Worm (Caenorhabditis elegans): ENCODE results near the gene irld-8.

irld-8 gene

ce11 chrIV:8070299-8070698 lies 45.3 kb upstream of the irld-8 start:
- TF ChIP-seq fos-1 (tag; optimal IDR thresholded peaks at IDR 0.05), result no peak
- TF ChIP-seq ceh-82 (tag; optimal IDR thresholded peaks at IDR 0.05), result no peak
- TF ChIP-seq ztf-11 (tag; optimal IDR thresholded peaks at IDR 0.05), result no peak
- no peak for TF ChIP-seq mbf-1 (tag; optimal IDR thresholded peaks at IDR 0.05)
- TF ChIP-seq lsy-2 (tag; optimal IDR thresholded peaks at IDR 0.05), result peak in 1 of 2 experiments; percentile 26
- no peak for TF ChIP-seq sem-4 (tag; optimal IDR thresholded peaks at IDR 0.05)
- TF ChIP-seq nhr-10 (tag; optimal IDR thresholded peaks at IDR 0.05), result no peak
- no peak for TF ChIP-seq nhr-129 (tag; optimal IDR thresholded peaks at IDR 0.05)
- TF ChIP-seq ceh-16 (tag; optimal IDR thresholded peaks at IDR 0.05), result no peak
- no peak for TF ChIP-seq lin-39 (tag; optimal IDR thresholded peaks at IDR 0.05)
- no peak for TF ChIP-seq aly-2 (tag; optimal IDR thresholded peaks at IDR 0.05)
- TF ChIP-seq nhr-237 (tag; optimal IDR thresholded peaks at IDR 0.05), result no peak
- no peak for TF ChIP-seq elt-1 (tag; optimal IDR thresholded peaks at IDR 0.05)
- TF ChIP-seq ztf-1 (GFP tag; conservative IDR thresholded peaks at IDR 0.05), result no peak
- no peak for TF ChIP-seq crh-2 (tag; optimal IDR thresholded peaks at IDR 0.05)
- TF ChIP-seq sma-9 (GFP tag; optimal IDR thresholded peaks at IDR 0.05), result no peak
- no peak for TF ChIP-seq sma-9 (tag; optimal IDR thresholded peaks at IDR 0.05)
- TF ChIP-seq Y55F3AM.14 (GFP tag; optimal IDR thresholded peaks at IDR 0.05), result no peak
- no peak for TF ChIP-seq unc-39 (tag; optimal IDR thresholded peaks at IDR 0.05)
- TF ChIP-seq mdl-1 (tag; optimal IDR thresholded peaks at IDR 0.05), result no peak
- TF ChIP-seq sma-3 (GFP tag; optimal IDR thresholded peaks at IDR 0.05), result no peak
- peak; percentile 69 for TF ChIP-seq zag-1 (tag; optimal IDR thresholded peaks at IDR 0.05)
- peak; percentile 22 for TF ChIP-seq unc-55 (GFP tag; optimal IDR thresholded peaks at IDR 0.05)
- no peak for TF ChIP-seq nhr-25 (tag; optimal IDR thresholded peaks at IDR 0.05)

- TF ChIP-seq lin-11 (tag; optimal IDR thresholded peaks at IDR 0.05) (no peak), nhr-23 (tag; optimal IDR thresholded peaks at IDR 0.05) (no peak), nhr-77 (tag; optimal IDR thresholded peaks at IDR 0.05) (no peak), zag-1 (tag; optimal IDR thresholded peaks at IDR 0.05) (no peak), ztf-1 (GFP tag; conservative IDR thresholded peaks at IDR 0.05) (no peak), egl-27 (tag; optimal IDR thresholded peaks at IDR 0.05) (no peak), skn-1 (tag; optimal IDR thresholded peaks at IDR 0.05) (no peak), unc-55 (GFP tag; optimal IDR thresholded peaks at IDR 0.05) (no peak), nhr-12 (tag; optimal IDR thresholded peaks at IDR 0.05) (no peak)
These were observed 44.6 kb upstream of the irld-8 start for ce11 chrIV:8070934-8071333.

- TF ChIP-seq snpc-4 (tag; optimal IDR thresholded peaks at IDR 0.05) (peak; percentile 37), nhr-6 (tag; optimal IDR thresholded peaks at IDR 0.05) (no peak)
These were observed 40.0 kb upstream of the irld-8 start for ce11 chrIV:8075516-8075915.

ce11 chrIV:8076511-8076910 lies 39.1 kb upstream of the irld-8 start:
- TF ChIP-seq mab-5 (tag; optimal IDR thresholded peaks at IDR 0.05), result no peak
- no peak for TF ChIP-seq unc-55 (GFP tag; optimal IDR thresholded peaks at IDR 0.05)
- no peak for TF ChIP-seq sma-3 (GFP tag; optimal IDR thresholded peaks at IDR 0.05)
- no peak for TF ChIP-seq ZK546.5 (tag; optimal IDR thresholded peaks at IDR 0.05)
- TF ChIP-seq nhr-129 (tag; optimal IDR thresholded peaks at IDR 0.05), result no peak
- no peak for TF ChIP-seq fos-1 (tag; optimal IDR thresholded peaks at IDR 0.05)
- TF ChIP-seq unc-39 (tag; optimal IDR thresholded peaks at IDR 0.05), result no peak
- no peak for TF ChIP-seq mbf-1 (tag; optimal IDR thresholded peaks at IDR 0.05)
- no peak for TF ChIP-seq snpc-4 (tag; optimal IDR thresholded peaks at IDR 0.05)
- no peak for TF ChIP-seq nhr-237 (tag; optimal IDR thresholded peaks at IDR 0.05)
- TF ChIP-seq elt-3 (tag; optimal IDR thresholded peaks at IDR 0.05), result no peak
- no peak for TF ChIP-seq lsy-2 (tag; optimal IDR thresholded peaks at IDR 0.05)
- TF ChIP-seq ztf-4 (tag; optimal IDR thresholded peaks at IDR 0.05), result no peak
- TF ChIP-seq aly-2 (tag; optimal IDR thresholded peaks at IDR 0.05), result no peak

ce11 chrIV:8080166-8080565 lies 35.4 kb upstream of the irld-8 start:
- TF ChIP-seq nhr-23 (tag; optimal IDR thresholded peaks at IDR 0.05) (no peak), ama-1 (optimal IDR thresholded peaks at IDR 0.05) (no peak), snpc-4 (tag; optimal IDR thresholded peaks at IDR 0.05) (no peak), Y55F3AM.14 (GFP tag; optimal IDR thresholded peaks at IDR 0.05) (no peak), ztf-11 (tag; optimal IDR thresholded peaks at IDR 0.05) (no peak), zag-1 (tag; optimal IDR thresholded peaks at IDR 0.05) (no peak), ZK546.5 (tag; optimal IDR thresholded peaks at IDR 0.05) (no peak), unc-39 (tag; optimal IDR thresholded peaks at IDR 0.05) (no peak), egl-27 (tag; optimal IDR thresholded peaks at IDR 0.05) (no peak), nhr-129 (tag; optimal IDR thresholded peaks at IDR 0.05) (no peak), nhr-6 (tag; optimal IDR thresholded peaks at IDR 0.05) (no peak), lin-13 (GFP tag; optimal IDR thresholded peaks at IDR 0.05) (no peak), elt-1 (tag; optimal IDR thresholded peaks at IDR 0.05) (no peak), sem-4 (tag; optimal IDR thresholded peaks at IDR 0.05) (no peak)

Data from whole organism, L2 larva.